Fruit fly (Drosophila melanogaster): ENCODE results near the gene sws.
A peak's percentile ranks its signal among the peaks of the same experiment; 100 is the strongest.

The sws gene

dm6 chrX:7967052-7967847, 786 bp downstream of the sws start:
- TF ChIP-seq CG17801 (GFP tag; optimal IDR thresholded peaks at IDR 0.05; ENCODE audit: partially characterized antibody): no peak

- TF ChIP-seq CG17801 (GFP tag; optimal IDR thresholded peaks at IDR 0.05; ENCODE audit: partially characterized antibody): no peak
These were observed 2.1 kb downstream of the sws start for dm6 chrX:7965761-7966555.

dm6 chrX:7963724-7964123, 4.3 kb downstream of the sws start, which contains the start of gene sn:
sn (plus strand) TSS chrX:7964024.
- TF ChIP-seq CG17801 (GFP tag; optimal IDR thresholded peaks at IDR 0.05; ENCODE audit: partially characterized antibody): no peak

dm6 chrX:7960988-7961387, 7.0 kb downstream of the sws start:
- TF ChIP-seq CG17801 (GFP tag; optimal IDR thresholded peaks at IDR 0.05; ENCODE audit: partially characterized antibody): no peak

dm6 chrX:7959512-7959911, 8.5 kb downstream of the sws start:
- no peak for TF ChIP-seq CG17801 (GFP tag; optimal IDR thresholded peaks at IDR 0.05; ENCODE audit: partially characterized antibody)

- no peak for TF ChIP-seq CG17801 (GFP tag; optimal IDR thresholded peaks at IDR 0.05; ENCODE audit: partially characterized antibody)
These were observed 9.0 kb downstream of the sws start for dm6 chrX:7959025-7959424.

dm6 chrX:7955890-7956289, 12.1 kb downstream of the sws start, which contains the start of the genes CG15332 and CG15330:
CG15332 (minus strand) TSS chrX:7955990.
CG15330 (plus strand) TSS chrX:7956064.
- TF ChIP-seq CG17801 (GFP tag; optimal IDR thresholded peaks at IDR 0.05; ENCODE audit: partially characterized antibody): no peak

- TF ChIP-seq CG17801 (GFP tag; optimal IDR thresholded peaks at IDR 0.05; ENCODE audit: partially characterized antibody): peak; percentile 90
These were observed 21.1 kb downstream of the sws start, which contains the start of gene orion for dm6 chrX:7946858-7947313. orion (minus strand) TSS chrX:7946908.

- TF ChIP-seq CG17801 (GFP tag; optimal IDR thresholded peaks at IDR 0.05; ENCODE audit: partially characterized antibody): peak; percentile 48
These were observed 23.0 kb downstream of the sws start for dm6 chrX:7944772-7945722.

- no peak for TF ChIP-seq CG17801 (GFP tag; optimal IDR thresholded peaks at IDR 0.05; ENCODE audit: partially characterized antibody)
These were observed 23.8 kb downstream of the sws start for dm6 chrX:7944151-7944713.

- TF ChIP-seq CG17801 (GFP tag; optimal IDR thresholded peaks at IDR 0.05; ENCODE audit: partially characterized antibody): no peak
These were observed 29.6 kb downstream of the sws start for dm6 chrX:7938482-7938804.

dm6 chrX:7937588-7938481, 30.2 kb downstream of the sws start:
- TF ChIP-seq CG17801 (GFP tag; optimal IDR thresholded peaks at IDR 0.05; ENCODE audit: partially characterized antibody): peak; percentile 81

- peak; percentile 48 for TF ChIP-seq CG17801 (GFP tag; optimal IDR thresholded peaks at IDR 0.05; ENCODE audit: partially characterized antibody)
These were observed 32.1 kb downstream of the sws start, which contains the start of gene Ubr3 for dm6 chrX:7935798-7936572. Ubr3 (plus strand) TSS chrX:7935896.
